Fruit fly (Drosophila melanogaster) whole organism, embryonic: Measurements from ENCODE around the gene dyw.

Source experiments
- CG14014 ChIP-seq: fragments of 200-800 bp; sonication (Bioruptor generic); IDR thresholded peaks from 2 replicates; pipeline ENCODE4 v1.3.6; 2022; ENCODE audit warnings: missing biosample characterization, missing genetic modification characterization
- CG2889 ChIP-seq: fragments of 200-800 bp; sonication (Bioruptor generic); IDR thresholded peaks from 3 replicates; pipeline ENCODE4 v1.3.6; 2022; ENCODE audit warnings: missing biosample characterization, missing genetic modification characterization
- CHES-1-like ChIP-seq: fragments of 200-800 bp; sonication (Bioruptor generic); optimal IDR thresholded peaks from 2 replicates; lab custom pipeline; 2016; ENCODE audit warnings: missing biosample characterization, missing genetic modification characterization
- Oli ChIP-seq: fragments of 200-800 bp; sonication (Bioruptor generic); optimal IDR thresholded peaks from 2 replicates; lab custom pipeline; 2018; ENCODE audit warnings: missing biosample characterization, mild to moderate bottlenecking, missing genetic modification characterization, moderate library complexity
- caup ChIP-seq: fragments of 200-800 bp; sonication (Bioruptor generic); optimal IDR thresholded peaks from 3 replicates; lab custom pipeline; 2017; ENCODE audit warnings: missing biosample characterization, mild to moderate bottlenecking, missing genetic modification characterization, moderate library complexity; ENCODE audit not compliant: severe bottlenecking
- gsb ChIP-seq: fragments of 200-800 bp; sonication (Bioruptor generic); IDR thresholded peaks from 2 replicates; pipeline ENCODE4 v1.3.6; 2022; ENCODE audit warnings: missing biosample characterization, missing genetic modification characterization
- gsb-n ChIP-seq: fragments of 200-800 bp; sonication (Bioruptor generic); optimal IDR thresholded peaks from 3 replicates; lab custom pipeline; 2018; ENCODE audit warnings: missing biosample characterization, mild to moderate bottlenecking, missing genetic modification characterization
- rib ChIP-seq: fragments of 200-800 bp; sonication (Bioruptor generic); IDR thresholded peaks from 2 replicates; pipeline ENCODE4 v1.3.6; 2022; ENCODE audit warnings: missing biosample characterization, missing genetic modification characterization
- sima ChIP-seq: fragments of 200-800 bp; sonication (Bioruptor generic); optimal IDR thresholded peaks from 2 replicates; lab custom pipeline; 2016; ENCODE audit warnings: missing biosample characterization, missing genetic modification characterization

- TF ChIP-seq rib (GFP tag; lab: Robert Waterston, UW) (no peak), gsb (GFP tag; lab: Robert Waterston, UW) (no peak), CG14014 (no peak), CG2889 (GFP tag; lab: Robert Waterston, UW) (no peak), CHES-1-like (no peak), Oli (no peak), gsb-n (no peak), caup (no peak), sima (no peak)
Measured at dm6 chrX:2651128-2651527, 42.6 kb downstream of the dyw start.
